Fruit fly (Drosophila melanogaster) whole organism, embryonic: ENCODE results near the gene trbl.

Experiments used
- CG14667 ChIP-seq: fragments of 200-800 bp; sonication (Bioruptor generic); IDR thresholded peaks from 2 replicates; pipeline ENCODE4 v1.3.6; 2022; ENCODE audit warnings: missing biosample characterization, missing genetic modification characterization
- Dek ChIP-seq: fragments of 200-800 bp; sonication (Bioruptor generic); optimal IDR thresholded peaks from 3 replicates; lab custom pipeline; 2019; ENCODE audit warnings: missing biosample characterization, mild to moderate bottlenecking, missing genetic modification characterization, moderate library complexity
- HHEX ChIP-seq: fragments of 200-800 bp; sonication (Bioruptor generic); optimal IDR thresholded peaks from 3 replicates; lab custom pipeline; 2017; ENCODE audit warnings: missing biosample characterization, mild to moderate bottlenecking, missing genetic modification characterization, missing genetic modification reagents
- bab2 ChIP-seq: fragments of 200-800 bp; sonication (Bioruptor generic); optimal IDR thresholded peaks from 2 replicates; lab custom pipeline; 2016; ENCODE audit warnings: missing biosample characterization, missing genetic modification characterization
- gcm2 ChIP-seq: fragments of 200-800 bp; sonication (Bioruptor generic); optimal IDR thresholded peaks from 2 replicates; lab custom pipeline; 2016; ENCODE audit warnings: missing biosample characterization, missing genetic modification characterization
- lmd ChIP-seq: fragments of 200-800 bp; sonication (Bioruptor generic); IDR thresholded peaks from 2 replicates; pipeline ENCODE4 v1.3.6; 2022; ENCODE audit warnings: missing biosample characterization, missing genetic modification characterization
- slbo ChIP-seq: fragments of 200-800 bp; sonication (Bioruptor generic); IDR thresholded peaks from 2 replicates; pipeline ENCODE4 v1.3.6; 2022; ENCODE audit warnings: missing biosample characterization, missing genetic modification characterization

- TF ChIP-seq HHEX (GFP tag; lab: Kevin White, UChicago) (peak; percentile 89), bab2 (GFP tag; lab: Kevin White, UChicago) (peak; percentile 80), slbo (GFP tag; lab: Robert Waterston, UW) (peak; percentile 94), Dek (tag; lab: Kevin White, UChicago) (peak; percentile 86), lmd (GFP tag; lab: Robert Waterston, UW) (peak; percentile 88), CG14667 (GFP tag; lab: Robert Waterston, UW) (peak; percentile 74), gcm2 (GFP tag; lab: Kevin White, UChicago) (peak; percentile 66)
Measured at dm6 chr3L:20399550-20400109, 1.8 kb downstream of the trbl start.
